Worm (Caenorhabditis elegans): ENCODE results near the gene Y75B12B.10.

Y75B12B.10 gene

DNA sequence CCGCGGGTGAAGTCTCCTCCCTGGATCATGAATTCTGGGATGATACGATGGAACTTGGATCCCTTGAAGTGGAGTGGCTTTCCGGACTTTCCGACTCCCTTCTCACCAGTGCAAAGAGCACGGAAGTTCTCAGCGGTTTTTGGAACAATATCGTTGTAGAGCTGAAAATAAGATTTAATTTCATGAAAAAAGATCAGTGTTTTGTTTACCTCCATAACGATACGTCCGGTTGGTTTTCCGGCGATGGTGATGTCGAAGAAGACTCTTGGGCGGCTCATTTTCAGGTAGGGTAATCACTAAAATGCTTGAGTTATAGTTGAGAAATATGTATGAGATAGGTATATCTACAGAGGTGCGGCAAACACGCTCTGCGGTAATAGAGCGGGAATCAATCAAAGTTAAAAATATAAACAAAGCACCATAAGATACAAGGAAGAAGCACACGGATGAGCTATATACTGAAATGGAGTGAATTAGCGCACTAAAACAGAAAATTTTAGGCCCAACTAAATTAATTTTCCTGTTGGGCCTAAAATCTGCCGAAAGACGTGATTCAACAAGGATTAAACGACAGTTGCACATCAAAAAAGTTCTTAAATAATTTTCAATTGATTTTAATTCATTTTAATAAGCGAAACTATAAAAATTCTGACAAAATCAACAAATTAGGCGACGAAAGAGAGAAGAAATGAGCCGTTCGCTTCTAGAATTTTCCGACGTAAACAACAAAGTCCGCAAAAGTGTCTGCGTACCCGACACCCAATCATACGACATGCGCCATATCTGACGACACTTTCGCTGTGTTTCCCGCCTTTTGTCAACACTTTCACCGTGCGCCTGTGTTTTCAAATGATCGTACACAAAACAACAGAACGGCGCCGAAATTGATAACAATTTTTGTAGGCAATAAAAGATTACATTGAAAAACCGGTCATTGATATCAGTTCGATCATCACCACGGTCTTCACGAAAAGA is 12.5 kb upstream of the Y75B12B.10 start, which contains the start of the genes cyn-7 and bath-36 (continued):
- TF ChIP-seq hmg-1.2 (GFP tag; IDR thresholded peaks at IDR 0.05) (peak; percentile 33), tbp1 (GFP tag; optimal IDR thresholded peaks at IDR 0.05) (peak; percentile 54), Y67H2A.10 (GFP tag; conservative IDR thresholded peaks at IDR 0.05) (0 out of 2 replicates have a peak, but pooled peaks have one; percentile 29)

DNA sequence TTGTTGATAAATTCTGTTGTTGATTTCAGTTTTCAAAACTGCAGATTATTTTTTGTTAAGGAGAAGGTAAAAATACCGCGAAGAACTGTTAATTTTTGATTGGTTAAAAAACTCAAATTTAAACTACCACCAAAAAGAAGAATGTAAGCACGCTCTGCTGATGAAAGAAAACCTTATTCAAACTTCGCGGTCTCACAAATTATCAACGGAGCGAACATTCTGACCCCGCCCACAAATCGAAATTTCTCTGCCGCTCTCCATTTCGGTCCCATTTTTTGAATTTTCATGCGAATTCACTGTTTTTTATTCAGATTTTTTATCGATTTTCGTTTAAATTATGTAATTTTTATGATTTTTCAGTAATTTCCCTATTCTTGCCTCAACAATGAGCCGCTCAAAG is 10.3 kb upstream of the Y75B12B.10 start, which contains the start of gene cyn-3:
Gene cyn-3 (plus strand): TSS at position 361 of the 400 bp plus-strand sequence.
- TF ChIP-seq attf-3 (GFP tag; conservative IDR thresholded peaks at IDR 0.05) (0 out of 2 replicates have a peak, but pooled peaks have one; percentile 39), D2030.7 (GFP tag; IDR thresholded peaks at IDR 0.05) (peak; percentile 49; the same call in 1 of the 2 replicates), ztf-26 (tag; optimal IDR thresholded peaks at IDR 0.05) (peak; percentile 50), rcor-1 (GFP tag; IDR thresholded peaks at IDR 0.05) (peak; percentile 65; the same call in 1 of the 2 replicates), madf-6 (GFP tag; IDR thresholded peaks at IDR 0.05) (peak; percentile 85), T26A5.8 (tag; optimal IDR thresholded peaks at IDR 0.05) (no peak), dox-1 (GFP tag; IDR thresholded peaks at IDR 0.05) (peak; percentile 75), F23B12.7 (tag; optimal IDR thresholded peaks at IDR 0.05; ENCODE audit: insufficient read depth) (peak; percentile 90), snpc-4 (GFP tag; optimal IDR thresholded peaks at IDR 0.05) (peak; percentile 30), snpc-4 (tag; optimal IDR thresholded peaks at IDR 0.05) (peak; percentile 11 to 68 (median 52)), nfyb-1 (GFP tag; IDR thresholded peaks at IDR 0.05) (peak; percentile 91), tlf-1 (GFP tag; optimal IDR thresholded peaks at IDR 0.05) (peak; percentile 46), lin-40 (tag; optimal IDR thresholded peaks at IDR 0.05) (peak; percentile 76), madf-8 (GFP tag; conservative IDR thresholded peaks at IDR 0.05) (peak; percentile 54), nhr-179 (tag; optimal IDR thresholded peaks at IDR 0.05) (no peak), cebp-1 (GFP tag; IDR thresholded peaks at IDR 0.05) (no peak), cebp-1 (tag; optimal IDR thresholded peaks at IDR 0.05) (peak; percentile 67), mcd-1 (GFP tag; IDR thresholded peaks at IDR 0.05) (peak; percentile 98), efl-1 (GFP tag; optimal IDR thresholded peaks at IDR 0.05) (peak; percentile 90), tbp1 (GFP tag; optimal IDR thresholded peaks at IDR 0.05) (peak; percentile 56), hmg-1.2 (GFP tag; IDR thresholded peaks at IDR 0.05) (peak; percentile 54), hsf-1 (GFP tag; IDR thresholded peaks at IDR 0.05) (peak; percentile 88), ZK185.1 (tag; optimal IDR thresholded peaks at IDR 0.05; ENCODE audit: poor library complexity, severe bottlenecking) (peak; percentile 74), let-526 (GFP tag; IDR thresholded peaks at IDR 0.05) (no peak), F49E8.2 (tag; optimal IDR thresholded peaks at IDR 0.05; ENCODE audit: insufficient read depth) (peak; percentile 4), snpc-3.4 (tag; optimal IDR thresholded peaks at IDR 0.05) (peak; percentile 69), akir-1 (GFP tag; optimal IDR thresholded peaks at IDR 0.05) (no peak), snpc-1.3 (tag; optimal IDR thresholded peaks at IDR 0.05; ENCODE audit: insufficient read depth) (peak; percentile 72), attf-6 (GFP tag; IDR thresholded peaks at IDR 0.05) (peak; percentile 50; the same call in 1 of the 2 replicates), aptf-3 (GFP tag; IDR thresholded peaks at IDR 0.05) (no peak), dpl-1 (GFP tag; optimal IDR thresholded peaks at IDR 0.05) (peak; percentile 89), F55B11.4 (tag; optimal IDR thresholded peaks at IDR 0.05; ENCODE audit: borderline replicate concordance, insufficient read depth) (no peak), mes-4 (tag; optimal IDR thresholded peaks at IDR 0.05) (no peak), attf-5 (GFP tag; optimal IDR thresholded peaks at IDR 0.05) (peak; percentile 83), ceh-100 (GFP tag; IDR thresholded peaks at IDR 0.05) (peak; percentile 71), athp-1 (tag; optimal IDR thresholded peaks at IDR 0.05) (no peak), ceh-27 (GFP tag; optimal IDR thresholded peaks at IDR 0.05) (peak; percentile 34), K12H6.12 (tag; optimal IDR thresholded peaks at IDR 0.05) (peak; percentile 45), F10E7.11 (tag; optimal IDR thresholded peaks at IDR 0.05) (no peak), B0261.1 (tag; optimal IDR thresholded peaks at IDR 0.05) (peak; percentile 13), lin-35 (GFP tag; optimal IDR thresholded peaks at IDR 0.05) (peak; percentile 64 to 96 (median 65)), F57A8.1 (GFP tag; optimal IDR thresholded peaks at IDR 0.05) (no peak)

Measured in whole organism, young adult.